Fruit fly (Drosophila melanogaster) whole organism, prepupa: ENCODE measurements around the gene Nepl3.
A peak's percentile ranks its signal among the peaks of the same experiment; 100 is the strongest.

ENCODE experiments used
- CG10631 ChIP-seq: fragments of 200-800 bp; sonication (Bioruptor generic); optimal IDR thresholded peaks from 2 replicates; lab custom pipeline; 2016; ENCODE audit warnings: missing biosample characterization, missing genetic modification characterization
- CG10669 ChIP-seq: fragments of 200-800 bp; sonication (Bioruptor generic); optimal IDR thresholded peaks from 3 replicates; lab custom pipeline; 2018; ENCODE audit warnings: missing biosample characterization, mild to moderate bottlenecking, missing genetic modification characterization, moderate library complexity
- CG11294 ChIP-seq: fragments of 200-800 bp; sonication (Bioruptor generic); IDR thresholded peaks from 2 replicates; pipeline ENCODE4 v1.3.6; 2022; ENCODE audit warnings: missing biosample characterization, missing genetic modification characterization
- CG11902 ChIP-seq: fragments of 200-800 bp; sonication (Bioruptor generic); optimal IDR thresholded peaks from 3 replicates; lab custom pipeline; 2016; ENCODE audit warnings: missing biosample characterization, missing genetic modification characterization
- CG15336 ChIP-seq: fragments of 200-800 bp; sonication (Bioruptor generic); IDR thresholded peaks from 2 replicates; pipeline ENCODE4 v1.3.6; 2022; ENCODE audit warnings: missing biosample characterization, missing genetic modification characterization
- CG1621 ChIP-seq: fragments of 200-800 bp; sonication (Bioruptor generic); optimal IDR thresholded peaks from 3 replicates; lab custom pipeline; 2018; ENCODE audit warnings: missing biosample characterization, mild to moderate bottlenecking, missing genetic modification characterization
- CG3032 ChIP-seq: fragments of 200-800 bp; optimal IDR thresholded peaks from 2 replicates; lab custom pipeline; 2019; ENCODE audit warnings: missing biosample characterization, mild to moderate bottlenecking, missing genetic modification characterization, moderate library complexity
- CG31627 ChIP-seq: fragments of 200-800 bp; sonication (Bioruptor generic); optimal IDR thresholded peaks from 3 replicates; lab custom pipeline; 2016; ENCODE audit warnings: missing biosample characterization, missing genetic modification characterization
- CG32006 ChIP-seq: fragments of 200-800 bp; sonication (Bioruptor generic); optimal IDR thresholded peaks from 3 replicates; lab custom pipeline; 2017; ENCODE audit warnings: missing biosample characterization, mild to moderate bottlenecking, missing genetic modification characterization
- CG4318 ChIP-seq: fragments of 200-800 bp; sonication (Bioruptor generic); optimal IDR thresholded peaks from 3 replicates; lab custom pipeline; 2017; ENCODE audit warnings: missing biosample characterization, mild to moderate bottlenecking, missing genetic modification characterization
- CG6163 ChIP-seq: fragments of 200-800 bp; sonication (Bioruptor generic); IDR thresholded peaks from 3 replicates; pipeline ENCODE4 v1.3.6; 2022; ENCODE audit warnings: missing biosample characterization, missing genetic modification characterization
- CG6792 ChIP-seq: fragments of 200-800 bp; sonication (Bioruptor generic); optimal IDR thresholded peaks from 3 replicates; lab custom pipeline; 2016; ENCODE audit warnings: missing biosample characterization, missing genetic modification characterization
- CG6808 ChIP-seq: fragments of 200-800 bp; sonication (Bioruptor generic); optimal IDR thresholded peaks from 3 replicates; lab custom pipeline; 2017; ENCODE audit warnings: missing biosample characterization, missing genetic modification characterization, mild to moderate bottlenecking, moderate library complexity, missing genetic modification reagents
- CG7368 ChIP-seq: fragments of 200-800 bp; sonication (Bioruptor generic); optimal IDR thresholded peaks from 3 replicates; lab custom pipeline; 2016; ENCODE audit warnings: missing biosample characterization, missing genetic modification characterization
- CG8319 ChIP-seq: fragments of 200-800 bp; sonication (Bioruptor generic); optimal IDR thresholded peaks from 3 replicates; lab custom pipeline; 2016; ENCODE audit warnings: missing biosample characterization, missing genetic modification characterization
- CG8632 ChIP-seq: fragments of 200-800 bp; sonication (Bioruptor generic); optimal IDR thresholded peaks from 3 replicates; lab custom pipeline; 2016; ENCODE audit warnings: missing biosample characterization, missing genetic modification characterization
- CG9139 ChIP-seq: fragments of 200-800 bp; sonication (Bioruptor generic); optimal IDR thresholded peaks from 3 replicates; lab custom pipeline; 2017; ENCODE audit warnings: missing biosample characterization, mild to moderate bottlenecking, missing genetic modification characterization
- Eip75B ChIP-seq: fragments of 200-800 bp; sonication (Bioruptor generic); optimal IDR thresholded peaks from 3 replicates; lab custom pipeline; 2016; ENCODE audit warnings: missing biosample characterization, missing genetic modification characterization
- Eip78C ChIP-seq: fragments of 200-800 bp; sonication (Bioruptor generic); peaks from one replicate; lab custom pipeline; 2016; ENCODE audit warnings: missing biosample characterization, missing genetic modification characterization
- Eip93F ChIP-seq: fragments of 200-800 bp; sonication (Bioruptor generic); optimal IDR thresholded peaks from 2 replicates; lab custom pipeline; 2016; ENCODE audit warnings: missing biosample characterization, mild to moderate bottlenecking, missing genetic modification characterization
- Ets96B ChIP-seq: fragments of 200-800 bp; optimal IDR thresholded peaks from 2 replicates; lab custom pipeline; 2019; ENCODE audit warnings: missing biosample characterization, mild to moderate bottlenecking, missing genetic modification characterization, moderate library complexity
- Hr38 ChIP-seq: sonication (Bioruptor generic); optimal IDR thresholded peaks from 2 replicates; lab custom pipeline; 2016; ENCODE audit warnings: missing biosample characterization, missing genetic modification characterization
- Hr39 ChIP-seq: fragments of 200-800 bp; sonication (Bioruptor generic); optimal IDR thresholded peaks from 2 replicates; lab custom pipeline; 2016; ENCODE audit warnings: missing biosample characterization, missing genetic modification characterization
- Hr4 ChIP-seq: fragments of 200-800 bp; sonication (Bioruptor generic); optimal IDR thresholded peaks from 3 replicates; lab custom pipeline; 2016; ENCODE audit warnings: missing biosample characterization, missing genetic modification characterization
- Lpt ChIP-seq: fragments of 200-800 bp; sonication (Bioruptor generic); optimal IDR thresholded peaks from 3 replicates; lab custom pipeline; 2016; ENCODE audit warnings: missing biosample characterization, missing genetic modification characterization
- Met ChIP-seq: fragments of 200-800 bp; sonication (Bioruptor generic); optimal IDR thresholded peaks from 3 replicates; lab custom pipeline; 2016; ENCODE audit warnings: missing biosample characterization, missing genetic modification characterization
- Sox102F ChIP-seq: fragments of 200-800 bp; sonication (Bioruptor generic); optimal IDR thresholded peaks from 2 replicates; lab custom pipeline; 2016; ENCODE audit warnings: missing biosample characterization, mild to moderate bottlenecking, missing genetic modification characterization
- Sox14 ChIP-seq: fragments of 200-800 bp; sonication (Bioruptor generic); optimal IDR thresholded peaks from 3 replicates; lab custom pipeline; 2016; ENCODE audit warnings: missing biosample characterization, missing genetic modification characterization
- Sox15 ChIP-seq: fragments of 200-800 bp; sonication (Bioruptor generic); optimal IDR thresholded peaks from 3 replicates; lab custom pipeline; 2016; ENCODE audit warnings: missing biosample characterization, missing genetic modification characterization
- achi ChIP-seq: fragments of 200-800 bp; sonication (Bioruptor generic); optimal IDR thresholded peaks from 3 replicates; lab custom pipeline; 2016; ENCODE audit warnings: missing biosample characterization, missing genetic modification characterization
- acj6 ChIP-seq: fragments of 200-800 bp; sonication (Bioruptor generic); optimal IDR thresholded peaks from 3 replicates; lab custom pipeline; 2016; ENCODE audit warnings: missing biosample characterization, missing genetic modification characterization
- cyc ChIP-seq: fragments of 200-800 bp; sonication (Bioruptor generic); optimal IDR thresholded peaks from 3 replicates; lab custom pipeline; 2016; ENCODE audit warnings: missing biosample characterization, missing genetic modification characterization
- dac ChIP-seq: fragments of 200-800 bp; sonication (Bioruptor generic); optimal IDR thresholded peaks from 2 replicates; lab custom pipeline; 2017; ENCODE audit warnings: missing biosample characterization, mild to moderate bottlenecking, missing genetic modification characterization
- dsx ChIP-seq: fragments of 200-800 bp; optimal IDR thresholded peaks from 3 replicates; lab custom pipeline; 2019; ENCODE audit warnings: missing biosample characterization, mild to moderate bottlenecking, missing genetic modification characterization, moderate library complexity; ENCODE audit not compliant: poor library complexity, severe bottlenecking
- eg ChIP-seq: fragments of 200-800 bp; sonication (Bioruptor generic); IDR thresholded peaks from 3 replicates; pipeline ENCODE4 v1.3.6; 2022; ENCODE audit warnings: missing biosample characterization, missing genetic modification characterization
- fd59A ChIP-seq: fragments of 200-800 bp; sonication (Bioruptor generic); optimal IDR thresholded peaks from 2 replicates; lab custom pipeline; 2017; ENCODE audit warnings: missing biosample characterization, mild to moderate bottlenecking, missing genetic modification characterization, missing genetic modification reagents
- fd85E ChIP-seq: fragments of 200-800 bp; sonication (Bioruptor generic); optimal IDR thresholded peaks from 3 replicates; lab custom pipeline; 2016; ENCODE audit warnings: missing biosample characterization, missing genetic modification characterization
- fkh ChIP-seq: fragments of 200-800 bp; sonication (Bioruptor generic); optimal IDR thresholded peaks from 3 replicates; lab custom pipeline; 2017; ENCODE audit warnings: missing biosample characterization, mild to moderate bottlenecking, missing genetic modification characterization, moderate library complexity
- lz ChIP-seq: fragments of 200-800 bp; sonication (Bioruptor generic); optimal IDR thresholded peaks from 3 replicates; lab custom pipeline; 2016; ENCODE audit warnings: missing biosample characterization, missing genetic modification characterization
- net ChIP-seq: fragments of 200-800 bp; sonication (Bioruptor generic); optimal IDR thresholded peaks from 3 replicates; lab custom pipeline; 2016; ENCODE audit warnings: missing biosample characterization, missing genetic modification characterization
- salr ChIP-seq, 2 experiments: fragments of 200-800 bp; sonication (Bioruptor generic); optimal IDR thresholded peaks; 3 replicates each; lab custom pipeline; 2016 to 2018; ENCODE audit warnings: missing biosample characterization in 2 of 2, missing genetic modification characterization in 2 of 2, mild to moderate bottlenecking in 1 of 2
- spab ChIP-seq: fragments of 200-800 bp; sonication (Bioruptor generic); optimal IDR thresholded peaks from 2 replicates; lab custom pipeline; 2017; ENCODE audit warnings: missing biosample characterization, mild to moderate bottlenecking, missing genetic modification characterization, missing genetic modification reagents
- ss ChIP-seq, 2 experiments: fragments of 200-800 bp; sonication (Bioruptor generic); optimal IDR thresholded peaks; 2 replicates in 1 of 2; 3 replicates in 1 of 2; lab custom pipeline; 2017 to 2018; ENCODE audit warnings: mild to moderate bottlenecking in 2 of 2, missing biosample characterization in 2 of 2, missing genetic modification characterization in 2 of 2, moderate library complexity in 1 of 2
- svp ChIP-seq: fragments of 200-800 bp; sonication (Bioruptor generic); peaks from one replicate; lab custom pipeline; 2016; ENCODE audit warnings: missing biosample characterization, missing genetic modification characterization
- topi ChIP-seq: fragments of 200-800 bp; sonication (Bioruptor generic); optimal IDR thresholded peaks from 3 replicates; lab custom pipeline; 2016; ENCODE audit warnings: missing biosample characterization, missing genetic modification characterization
- vri ChIP-seq: fragments of 200-800 bp; sonication (Bioruptor generic); optimal IDR thresholded peaks from 3 replicates; lab custom pipeline; 2016; ENCODE audit warnings: missing biosample characterization, mild to moderate bottlenecking, missing genetic modification characterization

Nepl3 gene

dm6 chr2L:5060952-5061478, 3.0 kb upstream of the Nepl3 start (continued):
- TF ChIP-seq fkh (GFP tag; lab: Kevin White, UChicago) (peak; percentile 87), Ets96B (no peak), topi (peak; percentile 35), CG10631 (no peak), CG15336 (GFP tag; lab: Robert Waterston, UW) (0 out of 2 replicates have a peak, but pooled peaks have one; percentile 21), Eip78C (peak; percentile 58), Hr38 (GFP tag; lab: Kevin White, UChicago) (no peak), CG8319 (GFP tag; lab: Kevin White, UChicago) (no peak), Met (no peak), Sox15 (GFP tag; lab: Kevin White, UChicago) (no peak), CG31627 (GFP tag; lab: Kevin White, UChicago) (peak; percentile 41), Hr39 (peak; percentile 44), vri (GFP tag; lab: Kevin White, UChicago) (peak; percentile 76), CG7368 (GFP tag; lab: Kevin White, UChicago) (no peak), CG6163 (GFP tag; lab: Robert Waterston, UW) (peak; percentile 46; the same call in 1 of the 3 replicates), CG3032 (no peak), cyc (GFP tag; lab: Kevin White, UChicago) (peak; percentile 5), dac (GFP tag; lab: Kevin White, UChicago) (no peak), svp (GFP tag; lab: Kevin White, UChicago) (peak; percentile 74), Hr4 (peak; percentile 14), CG11294 (GFP tag; lab: Robert Waterston, UW) (no peak), salr (GFP tag; optimal IDR thresholded peaks at IDR 0.05; lab: Kevin White, UChicago) (no peak), CG10669 (GFP tag; lab: Kevin White, UChicago) (no peak), CG6808 (GFP tag; lab: Kevin White, UChicago) (no peak), spab (GFP tag; lab: Kevin White, UChicago) (no peak), Sox102F (no peak), net (no peak), Sox14 (GFP tag; lab: Kevin White, UChicago) (peak; percentile 11), CG8632 (no peak), achi (GFP tag; lab: Kevin White, UChicago) (no peak)

dm6 chr2L:5060515-5060914, 2.5 kb upstream of the Nepl3 start, which contains the start of gene qtc:
Gene qtc, plus strand, starts transcription at chr2L:5060815.
- TF ChIP-seq ss (GFP tag; optimal IDR thresholded peaks at IDR 0.05; lab: Kevin White, UChicago): no peak
- 0 out of 3 replicates have a peak, but pooled peaks have one; percentile 8 for TF ChIP-seq CG6163 (GFP tag; lab: Robert Waterston, UW)

- TF ChIP-seq eg (GFP tag; lab: Robert Waterston, UW) (peak; percentile 36; the same call in 1 of the 3 replicates), svp (GFP tag; lab: Kevin White, UChicago) (peak; percentile 76), acj6 (GFP tag; lab: Kevin White, UChicago) (peak; percentile 61), Sox102F (no peak), net (peak; percentile 37), CG11902 (GFP tag; lab: Kevin White, UChicago) (peak; percentile 0), CG32006 (peak; percentile 46), CG9139 (no peak), CG6792 (peak; percentile 48), Met (no peak), CG31627 (GFP tag; lab: Kevin White, UChicago) (peak; percentile 35), CG4318 (GFP tag; lab: Kevin White, UChicago) (no peak), CG10669 (GFP tag; lab: Kevin White, UChicago) (no peak), Eip93F (no peak), Eip75B (peak; percentile 53), fkh (GFP tag; lab: Kevin White, UChicago) (peak; percentile 4), spab (GFP tag; lab: Kevin White, UChicago) (no peak), vri (GFP tag; lab: Kevin White, UChicago) (no peak), Lpt (GFP tag; lab: Kevin White, UChicago) (no peak), salr (GFP tag; optimal IDR thresholded peaks at IDR 0.05; lab: Kevin White, UChicago) (no peak), dsx (GFP tag; lab: Kevin White, UChicago) (peak; percentile 45), fd85E (no peak), CG7368 (GFP tag; lab: Kevin White, UChicago) (no peak), fd59A (GFP tag; lab: Kevin White, UChicago) (peak; percentile 21), CG8632 (peak; percentile 46), Hr38 (GFP tag; lab: Kevin White, UChicago) (no peak), CG1621 (no peak), Hr39 (peak; percentile 45), lz (peak; percentile 66)
Measured at dm6 chr2L:5059645-5060254, 1.7 kb upstream of the Nepl3 start, which contains the start of gene Rpn11. Gene Rpn11, minus strand, starts transcription at chr2L:5059790.
